ENCODE assay signal across 1 fruit fly cellular context in the genomic region with DNA sequence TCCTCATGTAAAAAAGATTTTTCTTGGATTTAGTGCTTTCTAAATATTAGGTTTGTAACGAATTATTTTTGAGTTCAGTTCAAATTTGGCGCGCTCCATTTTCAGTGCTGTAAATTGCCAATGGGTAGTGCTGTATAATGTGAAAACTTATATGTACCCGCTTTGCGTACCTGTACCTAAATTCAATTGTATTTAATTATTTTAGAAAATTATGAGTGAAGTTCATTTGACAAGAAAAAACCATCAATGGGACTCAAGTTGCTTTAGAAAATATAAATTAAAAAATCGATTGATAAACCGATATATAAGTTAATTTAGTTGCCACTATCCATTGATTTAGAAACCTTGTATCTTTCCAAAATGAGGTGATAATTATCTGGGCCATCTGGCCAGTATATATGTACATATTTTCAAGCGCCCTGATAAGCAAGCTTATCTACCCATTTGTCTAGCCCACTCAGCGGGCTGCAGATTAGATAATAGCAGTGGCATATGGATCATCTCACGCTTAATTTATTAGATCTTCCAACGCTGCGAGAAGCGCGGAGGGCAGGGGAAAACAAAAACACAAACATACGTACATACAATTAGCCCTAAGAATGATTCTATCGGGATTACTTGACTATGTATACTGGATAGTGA.
TF ChIP-seq lines count a peak whose summit lies in the region.

No protein-coding gene starts in this region.

TF ChIP-seq in whole organism, embryonic, 481 proteins besides CTCF, POLR2A, EP300 and RAD21 (continued from another document and continues in another):
- TF ChIP-seq CG7745 (tag; optimal IDR thresholded peaks at IDR 0.05; lab: Kevin White, UChicago) (no peak), Fer3 (tag; optimal IDR thresholded peaks at IDR 0.05; lab: Kevin White, UChicago) (peak; percentile 52), CG11560 (tag; IDR thresholded peaks at IDR 0.05; lab: Robert Waterston, UW) (no peak), CG9437 (GFP tag; optimal IDR thresholded peaks at IDR 0.05; lab: Kevin White, UChicago) (peak; percentile 1), scrt (GFP tag; optimal IDR thresholded peaks at IDR 0.05; lab: Kevin White, UChicago) (peak; percentile 11), Lpt (GFP tag; optimal IDR thresholded peaks at IDR 0.05; lab: Kevin White, UChicago) (no peak), CG10431 (GFP tag; optimal IDR thresholded peaks at IDR 0.05; lab: Kevin White, UChicago) (peak; percentile 24), CG11456 (GFP tag; IDR thresholded peaks at IDR 0.05; lab: Robert Waterston, UW) (no peak), HLH3B (GFP tag; IDR thresholded peaks at IDR 0.05; lab: Robert Waterston, UW) (no peak), CG1233 (GFP tag; optimal IDR thresholded peaks at IDR 0.05; lab: Kevin White, UChicago) (peak; percentile 5), sisA (GFP tag; IDR thresholded peaks at IDR 0.05; lab: Robert Waterston, UW) (no peak), chm (GFP tag; IDR thresholded peaks at IDR 0.05; lab: Robert Waterston, UW) (no peak), Atf-2 (GFP tag; optimal IDR thresholded peaks at IDR 0.05; lab: Kevin White, UChicago) (no peak), CG3163 (GFP tag; optimal IDR thresholded peaks at IDR 0.05; lab: Kevin White, UChicago) (no peak), hkb (optimal IDR thresholded peaks at IDR 0.05; lab: Kevin White, UChicago) (no peak), hkb (GFP tag; IDR thresholded peaks at IDR 0.05; lab: Robert Waterston, UW) (no peak), Fer2 (tag; optimal IDR thresholded peaks at IDR 0.05; lab: Kevin White, UChicago) (no peak), CG10274 (GFP tag; optimal IDR thresholded peaks at IDR 0.05; lab: Kevin White, UChicago) (no peak), so (GFP tag; IDR thresholded peaks at IDR 0.05; lab: Robert Waterston, UW) (peak; percentile 31; the same call in 1 of the 3 replicates), sqz (GFP tag; optimal IDR thresholded peaks at IDR 0.05; lab: Kevin White, UChicago) (no peak), ind (GFP tag; optimal IDR thresholded peaks at IDR 0.05; lab: Kevin White, UChicago) (peak; percentile 43), Drgx (GFP tag; IDR thresholded peaks at IDR 0.05; lab: Robert Waterston, UW) (no peak), Sry-δ (GFP tag; optimal IDR thresholded peaks at IDR 0.05; lab: Kevin White, UChicago) (no peak), Chrac-16 (GFP tag; optimal IDR thresholded peaks at IDR 0.05; lab: Kevin White, UChicago) (no peak), Doc3 (GFP tag; IDR thresholded peaks at IDR 0.05; lab: Robert Waterston, UW; ENCODE audit: partially characterized antibody) (no peak), oc (tag; optimal IDR thresholded peaks at IDR 0.05; lab: Kevin White, UChicago) (no peak), CG7271 (tag; optimal IDR thresholded peaks at IDR 0.05; lab: Kevin White, UChicago) (no peak), CG34376 (GFP tag; optimal IDR thresholded peaks at IDR 0.05; lab: Kevin White, UChicago) (peak; percentile 77), HmgD (GFP tag; optimal IDR thresholded peaks at IDR 0.05; lab: Kevin White, UChicago) (no peak), CG7928 (GFP tag; optimal IDR thresholded peaks at IDR 0.05; lab: Kevin White, UChicago) (no peak), CG11247 (GFP tag; IDR thresholded peaks at IDR 0.05; lab: Robert Waterston, UW) (no peak), CG9215 (GFP tag; IDR thresholded peaks at IDR 0.05; lab: Robert Waterston, UW) (no peak), sens (GFP tag; lab: Kevin White, UChicago) (peak; percentile 87), CG17568 (GFP tag; optimal IDR thresholded peaks at IDR 0.05; lab: Kevin White, UChicago) (no peak), MBD-R2 (GFP tag; IDR thresholded peaks at IDR 0.05; lab: Robert Waterston, UW) (peak; percentile 43; the same call in 1 of the 2 replicates), CG8290 (GFP tag; optimal IDR thresholded peaks at IDR 0.05; lab: Kevin White, UChicago) (no peak), CG8290 (tag; optimal IDR thresholded peaks at IDR 0.05; lab: Kevin White, UChicago) (no peak), dan (GFP tag; IDR thresholded peaks at IDR 0.05; lab: Robert Waterston, UW) (no peak), pnt (GFP tag; optimal IDR thresholded peaks at IDR 0.05; lab: Kevin White, UChicago) (no peak), gsb (GFP tag; IDR thresholded peaks at IDR 0.05; lab: Robert Waterston, UW) (no peak), CG18764 (GFP tag; optimal IDR thresholded peaks at IDR 0.05; lab: Kevin White, UChicago) (peak; percentile 9), CG14014 (GFP tag; IDR thresholded peaks at IDR 0.05; lab: Robert Waterston, UW) (no peak), CG11695 (GFP tag; IDR thresholded peaks at IDR 0.05; lab: Robert Waterston, UW) (no peak), CG34224 (GFP tag; IDR thresholded peaks at IDR 0.05; lab: Robert Waterston, UW; ENCODE audit: partially characterized antibody) (no peak), exex (tag; optimal IDR thresholded peaks at IDR 0.05; lab: Kevin White, UChicago) (peak; percentile 96), CG3407 (GFP tag; optimal IDR thresholded peaks at IDR 0.05; lab: Kevin White, UChicago) (peak; percentile 13), sob (GFP tag; IDR thresholded peaks at IDR 0.05; lab: Robert Waterston, UW) (0 out of 2 replicates have a peak, but pooled peaks have one; percentile 54), abd-A (tag; optimal IDR thresholded peaks at IDR 0.05; lab: Kevin White, UChicago) (no peak), Optix (GFP tag; IDR thresholded peaks at IDR 0.05; lab: Robert Waterston, UW) (no peak), CG16863 (GFP tag; optimal IDR thresholded peaks at IDR 0.05; lab: Kevin White, UChicago) (no peak), Dad (GFP tag; optimal IDR thresholded peaks at IDR 0.05; lab: Kevin White, UChicago) (no peak), vvl (GFP tag; IDR thresholded peaks at IDR 0.05; lab: Robert Waterston, UW) (peak; percentile 53), Dll (GFP tag; IDR thresholded peaks at IDR 0.05; lab: Robert Waterston, UW; ENCODE audit: partially characterized antibody) (no peak), E2f1 (GFP tag; IDR thresholded peaks at IDR 0.05; lab: Robert Waterston, UW) (no peak), Doc2 (GFP tag; IDR thresholded peaks at IDR 0.05; lab: Robert Waterston, UW) (no peak), sna (GFP tag; IDR thresholded peaks at IDR 0.05; lab: Robert Waterston, UW; ENCODE audit: partially characterized antibody) (no peak), wdn (GFP tag; IDR thresholded peaks at IDR 0.05; lab: Robert Waterston, UW) (no peak), gcm (GFP tag; optimal IDR thresholded peaks at IDR 0.05; lab: Kevin White, UChicago) (peak; percentile 26), CG6765 (GFP tag; optimal IDR thresholded peaks at IDR 0.05; lab: Kevin White, UChicago) (peak; percentile 6), ranshi (GFP tag; IDR thresholded peaks at IDR 0.05; lab: Robert Waterston, UW) (no peak), wek (GFP tag; optimal IDR thresholded peaks at IDR 0.05; lab: Kevin White, UChicago) (no peak), tup (GFP tag; optimal IDR thresholded peaks at IDR 0.05; lab: Kevin White, UChicago) (no peak), CG6791 (GFP tag; IDR thresholded peaks at IDR 0.05; lab: Robert Waterston, UW; ENCODE audit: partially characterized antibody) (no peak), CG4730 (GFP tag; IDR thresholded peaks at IDR 0.05; lab: Robert Waterston, UW) (no peak), grau (tag; optimal IDR thresholded peaks at IDR 0.05; lab: Kevin White, UChicago) (peak; percentile 4), Mrtf (GFP tag; IDR thresholded peaks at IDR 0.05; lab: Robert Waterston, UW) (no peak), CG6683 (GFP tag; optimal IDR thresholded peaks at IDR 0.05; lab: Kevin White, UChicago) (no peak), CG1602 (GFP tag; optimal IDR thresholded peaks at IDR 0.05; lab: Kevin White, UChicago) (no peak), CG3726 (GFP tag; IDR thresholded peaks at IDR 0.05; lab: Robert Waterston, UW) (no peak), cad (GFP tag; optimal IDR thresholded peaks at IDR 0.05; lab: Kevin White, UChicago) (no peak), CG7839 (tag; optimal IDR thresholded peaks at IDR 0.05; lab: Kevin White, UChicago) (peak; percentile 6), CG12299 (tag; optimal IDR thresholded peaks at IDR 0.05; lab: Kevin White, UChicago) (no peak), CG12744 (GFP tag; optimal IDR thresholded peaks at IDR 0.05; lab: Kevin White, UChicago) (no peak), maf-S (GFP tag; optimal IDR thresholded peaks at IDR 0.05; lab: Kevin White, UChicago) (no peak), sim (GFP tag; IDR thresholded peaks at IDR 0.05; lab: Robert Waterston, UW) (no peak), Sry-β (GFP tag; optimal IDR thresholded peaks at IDR 0.05; lab: Kevin White, UChicago) (no peak), CG11085 (GFP tag; IDR thresholded peaks at IDR 0.05; lab: Robert Waterston, UW) (no peak), CG1024 (GFP tag; IDR thresholded peaks at IDR 0.05; lab: Robert Waterston, UW) (no peak), ham (GFP tag; IDR thresholded peaks at IDR 0.05; lab: Robert Waterston, UW) (no peak), CG7357 (GFP tag; IDR thresholded peaks at IDR 0.05; lab: Robert Waterston, UW) (no peak), CG8478 (optimal IDR thresholded peaks at IDR 0.05; lab: Kevin White, UChicago) (no peak), CG12942 (GFP tag; optimal IDR thresholded peaks at IDR 0.05; lab: Kevin White, UChicago) (no peak), Camta (GFP tag; optimal IDR thresholded peaks at IDR 0.05; lab: Kevin White, UChicago) (no peak), Ets97D (GFP tag; optimal IDR thresholded peaks at IDR 0.05; lab: Kevin White, UChicago) (peak; percentile 37), CG42726 (GFP tag; IDR thresholded peaks at IDR 0.05; lab: Robert Waterston, UW; ENCODE audit: partially characterized antibody) (no peak), toy (GFP tag; IDR thresholded peaks at IDR 0.05; lab: Robert Waterston, UW) (no peak), jigr1 (GFP tag; IDR thresholded peaks at IDR 0.05; lab: Robert Waterston, UW) (no peak), Asciz (GFP tag; optimal IDR thresholded peaks at IDR 0.05; lab: Kevin White, UChicago) (no peak), CG9727 (GFP tag; optimal IDR thresholded peaks at IDR 0.05; lab: Kevin White, UChicago) (no peak), fd3F (GFP tag; optimal IDR thresholded peaks at IDR 0.05; lab: Kevin White, UChicago) (no peak), TFAM (GFP tag; optimal IDR thresholded peaks at IDR 0.05; lab: Kevin White, UChicago) (no peak), CkIIα-i1 (GFP tag; IDR thresholded peaks at IDR 0.05; lab: Robert Waterston, UW) (no peak), Eip74EF (GFP tag; optimal IDR thresholded peaks at IDR 0.05; lab: Kevin White, UChicago) (no peak), Scr (GFP tag; IDR thresholded peaks at IDR 0.05; lab: Robert Waterston, UW; ENCODE audit: partially characterized antibody) (no peak), seq (GFP tag; IDR thresholded peaks at IDR 0.05; lab: Robert Waterston, UW) (no peak), CG7556 (GFP tag; optimal IDR thresholded peaks at IDR 0.05; lab: Kevin White, UChicago) (peak; percentile 25), croc (GFP tag; conservative IDR thresholded peaks at IDR 0.05; lab: Robert Waterston, UW) (no peak), pros (GFP tag; optimal IDR thresholded peaks at IDR 0.05; lab: Kevin White, UChicago) (peak; percentile 9), otp (GFP tag; IDR thresholded peaks at IDR 0.05; lab: Robert Waterston, UW) (no peak), CG7963 (GFP tag; IDR thresholded peaks at IDR 0.05; lab: Robert Waterston, UW; ENCODE audit: partially characterized antibody) (no peak), Atf6 (GFP tag; IDR thresholded peaks at IDR 0.05; lab: Robert Waterston, UW) (peak; percentile 28; the same call in 1 of the 2 replicates), CG1832 (GFP tag; optimal IDR thresholded peaks at IDR 0.05; lab: Kevin White, UChicago) (no peak), NC2α (GFP tag; optimal IDR thresholded peaks at IDR 0.05; lab: Kevin White, UChicago) (no peak), Ssrp (tag; optimal IDR thresholded peaks at IDR 0.05; lab: Kevin White, UChicago) (no peak), H15 (GFP tag; IDR thresholded peaks at IDR 0.05; lab: Robert Waterston, UW) (no peak), CG9932 (GFP tag; IDR thresholded peaks at IDR 0.05; lab: Robert Waterston, UW) (peak; percentile 57), Hey (tag; optimal IDR thresholded peaks at IDR 0.05; lab: Kevin White, UChicago) (no peak), CG13123 (GFP tag; optimal IDR thresholded peaks at IDR 0.05; lab: Kevin White, UChicago) (no peak), CG7372 (GFP tag; IDR thresholded peaks at IDR 0.05; lab: Robert Waterston, UW) (no peak), CG31224 (GFP tag; IDR thresholded peaks at IDR 0.05; lab: Robert Waterston, UW) (no peak), CG12236 (GFP tag; optimal IDR thresholded peaks at IDR 0.05; lab: Kevin White, UChicago) (no peak), run (tag; optimal IDR thresholded peaks at IDR 0.05; lab: Kevin White, UChicago) (no peak), lov (optimal IDR thresholded peaks at IDR 0.05; lab: Kevin White, UChicago) (no peak), lov (GFP tag; IDR thresholded peaks at IDR 0.05; lab: Robert Waterston, UW) (no peak), Lhr (GFP tag; optimal IDR thresholded peaks at IDR 0.05; lab: Kevin White, UChicago) (no peak), CG13296 (GFP tag; optimal IDR thresholded peaks at IDR 0.05; lab: Kevin White, UChicago) (peak; percentile 57), CG1647 (GFP tag; optimal IDR thresholded peaks at IDR 0.05; lab: Kevin White, UChicago) (peak; percentile 2), CG4854 (GFP tag; optimal IDR thresholded peaks at IDR 0.05; lab: Kevin White, UChicago) (no peak), CG2875 (GFP tag; optimal IDR thresholded peaks at IDR 0.05; lab: Kevin White, UChicago) (no peak), H2.0 (GFP tag; IDR thresholded peaks at IDR 0.05; lab: Robert Waterston, UW) (no peak), Ets65A (GFP tag; lab: Kevin White, UChicago) (no peak), CG17359 (tag; optimal IDR thresholded peaks at IDR 0.05; lab: Kevin White, UChicago) (peak; percentile 37), pum (GFP tag; optimal IDR thresholded peaks at IDR 0.05; lab: Kevin White, UChicago) (no peak), Bteb2 (GFP tag; optimal IDR thresholded peaks at IDR 0.05; lab: Kevin White, UChicago) (peak; percentile 14), lmd (GFP tag; IDR thresholded peaks at IDR 0.05; lab: Robert Waterston, UW) (no peak), Mad (GFP tag; optimal IDR thresholded peaks at IDR 0.05; lab: Kevin White, UChicago) (no peak), slbo (GFP tag; IDR thresholded peaks at IDR 0.05; lab: Robert Waterston, UW) (peak; percentile 55), bcd (GFP tag; optimal IDR thresholded peaks at IDR 0.05; lab: Kevin White, UChicago) (no peak), Kr (GFP tag; optimal IDR thresholded peaks at IDR 0.05; lab: Kevin White, UChicago) (no peak), CG17612 (GFP tag; IDR thresholded peaks at IDR 0.05; lab: Robert Waterston, UW) (no peak), CG18011 (GFP tag; optimal IDR thresholded peaks at IDR 0.05; lab: Kevin White, UChicago) (no peak), tio (GFP tag; optimal IDR thresholded peaks at IDR 0.05; lab: Kevin White, UChicago) (no peak)
